Worm (Caenorhabditis elegans): ENCODE data around the gene spp-9.

spp-9 gene

ce11 chrX:11467320-11467732 lies 20.3 kb upstream of the spp-9 start (continued):
- TF ChIP-seq xbp-1 (tag; optimal IDR thresholded peaks at IDR 0.05), result peak; percentile 54
- TF ChIP-seq hlh-4 (tag; optimal IDR thresholded peaks at IDR 0.05), result no peak
- no peak for TF ChIP-seq tlp-1 (tag; optimal IDR thresholded peaks at IDR 0.05)
- TF ChIP-seq nhr-84 (tag; optimal IDR thresholded peaks at IDR 0.05), result no peak
- no peak; the same call in none of the 2 replicates for TF ChIP-seq isw-1 (GFP tag; IDR thresholded peaks at IDR 0.05)
- no peak for TF ChIP-seq pax-3 (tag; optimal IDR thresholded peaks at IDR 0.05)
- TF ChIP-seq ets-5 (GFP tag; IDR thresholded peaks at IDR 0.05), result no peak
- TF ChIP-seq snpc-4 (tag; optimal IDR thresholded peaks at IDR 0.05), result no peak
- no peak for TF ChIP-seq ama-1 (optimal IDR thresholded peaks at IDR 0.05)
- TF ChIP-seq hlh-17 (GFP tag; optimal IDR thresholded peaks at IDR 0.05; ENCODE audit: borderline replicate concordance), result no peak
- TF ChIP-seq sup-37 (GFP tag; optimal IDR thresholded peaks at IDR 0.05), result peak; percentile 3
- TF ChIP-seq dsc-1 (tag; optimal IDR thresholded peaks at IDR 0.05), result peak; percentile 83
- TF ChIP-seq unc-98 (GFP tag; IDR thresholded peaks at IDR 0.05), result no peak
- peak; percentile 46 for TF ChIP-seq ztf-4 (tag; optimal IDR thresholded peaks at IDR 0.05)
- TF ChIP-seq sox-4 (tag; optimal IDR thresholded peaks at IDR 0.05), result no peak
- no peak for TF ChIP-seq C04F5.9 (tag; optimal IDR thresholded peaks at IDR 0.05)
- peak; percentile 35 for TF ChIP-seq jun-1 (tag; optimal IDR thresholded peaks at IDR 0.05)
- no peak for TF ChIP-seq lir-3 (tag; optimal IDR thresholded peaks at IDR 0.05; ENCODE audit: poor library complexity)
- no peak for TF ChIP-seq nhr-28 (tag; optimal IDR thresholded peaks at IDR 0.05)
- no peak for TF ChIP-seq sptf-1 (tag; optimal IDR thresholded peaks at IDR 0.05)
- TF ChIP-seq lin-35 (GFP tag; optimal IDR thresholded peaks at IDR 0.05), result peak; percentile 29 to 48
- no peak for TF ChIP-seq nhr-76 (tag; optimal IDR thresholded peaks at IDR 0.05)
- no peak for TF ChIP-seq nhr-85 (tag)
- peak; percentile 39 for TF ChIP-seq skn-1 (tag; optimal IDR thresholded peaks at IDR 0.05)
- peak; percentile 41 for TF ChIP-seq C16A3.4 (tag; optimal IDR thresholded peaks at IDR 0.05)
- TF ChIP-seq lin-15B (tag; optimal IDR thresholded peaks at IDR 0.05), result no peak
- TF ChIP-seq aly-2 (tag; optimal IDR thresholded peaks at IDR 0.05), result no peak
- no peak for TF ChIP-seq egl-27 (tag; optimal IDR thresholded peaks at IDR 0.05)
- TF ChIP-seq ceh-63 (GFP tag; optimal IDR thresholded peaks at IDR 0.05), result no peak
- peak; percentile 77 for TF ChIP-seq egl-13 (tag; optimal IDR thresholded peaks at IDR 0.05)
- TF ChIP-seq nhr-19 (GFP tag; conservative IDR thresholded peaks at IDR 0.05), result peak; percentile 41
- TF ChIP-seq fkh-8 (tag; optimal IDR thresholded peaks at IDR 0.05), result peak; percentile 88
- no peak for TF ChIP-seq grh-1 (GFP tag; IDR thresholded peaks at IDR 0.05)
- TF ChIP-seq nhr-20 (tag; optimal IDR thresholded peaks at IDR 0.05), result peak; percentile 46
- peak; percentile 82 for TF ChIP-seq nhr-71 (tag; optimal IDR thresholded peaks at IDR 0.05)
- TF ChIP-seq elt-2 (tag; optimal IDR thresholded peaks at IDR 0.05), result no peak
- no peak for TF ChIP-seq nhr-77 (tag; optimal IDR thresholded peaks at IDR 0.05)
- TF ChIP-seq nhr-11 (tag; optimal IDR thresholded peaks at IDR 0.05), result no peak

- TF ChIP-seq lin-14 (GFP tag; optimal IDR thresholded peaks at IDR 0.05), result peak; percentile 18
- no peak for TF ChIP-seq ceh-82 (tag; optimal IDR thresholded peaks at IDR 0.05)
These were observed 18.8 kb upstream of the spp-9 start for ce11 chrX:11468814-11469213.

- TF ChIP-seq mdl-1 (tag; optimal IDR thresholded peaks at IDR 0.05) (peak in 1 of 2 experiments; percentile 26), lin-35 (GFP tag; optimal IDR thresholded peaks at IDR 0.05) (peak in 1 of 2 experiments; percentile 36), jun-1 (tag; optimal IDR thresholded peaks at IDR 0.05) (no peak), elt-2 (tag; optimal IDR thresholded peaks at IDR 0.05) (peak; percentile 15), lin-14 (GFP tag; optimal IDR thresholded peaks at IDR 0.05) (peak; percentile 49)
These were observed 18.0 kb upstream of the spp-9 start for ce11 chrX:11469600-11469999.
